Fruit fly (Drosophila melanogaster): Measurements from ENCODE around the gene CG8607.

The CG8607 gene

DNA sequence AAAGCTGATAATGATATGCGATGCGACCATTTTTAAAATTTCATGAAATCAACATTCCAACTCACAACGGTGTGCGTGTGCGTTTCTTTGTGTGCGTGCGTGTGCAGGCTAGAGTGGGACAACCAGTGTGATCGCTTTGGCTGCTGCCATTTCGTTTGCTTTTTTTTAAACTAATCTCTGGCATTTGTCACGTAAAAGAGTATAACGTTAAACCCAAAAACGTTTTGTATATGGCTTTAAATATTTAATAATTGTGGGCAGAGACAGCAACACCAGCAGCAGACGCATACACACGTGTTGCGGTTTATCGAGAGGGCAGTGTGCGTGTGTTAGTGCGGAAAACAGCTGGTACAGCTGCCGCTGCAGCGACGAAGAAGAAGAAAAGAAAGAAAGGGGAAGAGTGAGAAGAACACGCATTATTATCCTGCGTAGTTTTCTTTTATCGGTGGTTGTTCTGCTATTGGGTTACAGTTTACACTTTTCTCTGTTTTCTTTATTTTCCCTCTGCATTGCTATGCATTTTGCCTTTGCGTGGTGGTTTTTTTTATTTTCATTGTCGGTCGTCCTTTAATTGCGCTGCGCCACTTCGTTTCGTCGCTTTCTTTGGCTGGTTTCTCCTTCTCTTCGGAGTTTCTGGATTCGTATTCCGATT lies 50.5 kb downstream of the CG8607 start (continued):
- TF ChIP-seq Fer2 (tag; optimal IDR thresholded peaks at IDR 0.05) (no peak), btn (GFP tag; optimal IDR thresholded peaks at IDR 0.05) (no peak), Mad (GFP tag; optimal IDR thresholded peaks at IDR 0.05) (no peak), CG13296 (GFP tag; optimal IDR thresholded peaks at IDR 0.05) (no peak), CG17802 (tag; optimal IDR thresholded peaks at IDR 0.05) (no peak), CG11696 (GFP tag; IDR thresholded peaks at IDR 0.05) (no peak), NK7.1 (GFP tag; optimal IDR thresholded peaks at IDR 0.05) (no peak), pzg (GFP tag; optimal IDR thresholded peaks at IDR 0.05) (peak; percentile 12), gro (GFP tag; optimal IDR thresholded peaks at IDR 0.05) (no peak), Dfd (GFP tag; optimal IDR thresholded peaks at IDR 0.05) (no peak), CG15601 (tag; optimal IDR thresholded peaks at IDR 0.05) (no peak), tap (tag; optimal IDR thresholded peaks at IDR 0.05) (no peak), CG34224 (GFP tag; IDR thresholded peaks at IDR 0.05; ENCODE audit: partially characterized antibody) (no peak), CG9797 (GFP tag; optimal IDR thresholded peaks at IDR 0.05) (no peak), z (GFP tag; IDR thresholded peaks at IDR 0.05) (no peak), Rfx (GFP tag; IDR thresholded peaks at IDR 0.05) (no peak), CG18599 (GFP tag; optimal IDR thresholded peaks at IDR 0.05) (no peak), CG4282 (GFP tag; optimal IDR thresholded peaks at IDR 0.05) (no peak), CG14860 (GFP tag; IDR thresholded peaks at IDR 0.05; ENCODE audit: partially characterized antibody) (no peak), Dip3 (GFP tag; optimal IDR thresholded peaks at IDR 0.05) (no peak), CG3726 (GFP tag; IDR thresholded peaks at IDR 0.05) (no peak), Hr39 (optimal IDR thresholded peaks at IDR 0.05) (no peak), CG3847 (GFP tag; IDR thresholded peaks at IDR 0.05) (no peak), CG9215 (GFP tag; IDR thresholded peaks at IDR 0.05) (no peak), CG13894 (tag; optimal IDR thresholded peaks at IDR 0.05) (no peak), hth (optimal IDR thresholded peaks at IDR 0.05) (no peak), bbx (GFP tag; IDR thresholded peaks at IDR 0.05; ENCODE audit: partially characterized antibody) (no peak; the same call in 1 of the 2 replicates), ap (GFP tag; IDR thresholded peaks at IDR 0.05) (no peak), Rx (GFP tag; IDR thresholded peaks at IDR 0.05) (no peak), cas (GFP tag; IDR thresholded peaks at IDR 0.05) (no peak), CG17359 (tag; optimal IDR thresholded peaks at IDR 0.05) (no peak), CG33213 (GFP tag; optimal IDR thresholded peaks at IDR 0.05) (no peak), CG16779 (GFP tag; IDR thresholded peaks at IDR 0.05) (no peak), CG1602 (GFP tag; optimal IDR thresholded peaks at IDR 0.05) (no peak), Ada2b (GFP tag; IDR thresholded peaks at IDR 0.05) (no peak), schlank (tag; optimal IDR thresholded peaks at IDR 0.05) (no peak), CG5180 (GFP tag; optimal IDR thresholded peaks at IDR 0.05) (no peak), HLH4C (GFP tag; IDR thresholded peaks at IDR 0.05; ENCODE audit: partially characterized antibody) (no peak), nerfin-2 (GFP tag; IDR thresholded peaks at IDR 0.05; ENCODE audit: partially characterized antibody) (no peak), hb (GFP tag; IDR thresholded peaks at IDR 0.05; ENCODE audit: partially characterized antibody) (peak; percentile 20; the same call in 1 of the 3 replicates), kay (GFP tag; optimal IDR thresholded peaks at IDR 0.05) (no peak), nom (GFP tag; optimal IDR thresholded peaks at IDR 0.05) (peak; percentile 21), CG4404 (GFP tag; IDR thresholded peaks at IDR 0.05) (no peak), CG15479 (GFP tag; optimal IDR thresholded peaks at IDR 0.05) (peak; percentile 43), CG10321 (GFP tag; IDR thresholded peaks at IDR 0.05) (peak; percentile 96), HLH54F (GFP tag; optimal IDR thresholded peaks at IDR 0.05) (no peak), CG2202 (tag; optimal IDR thresholded peaks at IDR 0.05) (no peak), hbn (GFP tag; IDR thresholded peaks at IDR 0.05; ENCODE audit: partially characterized antibody) (no peak), CG12155 (GFP tag; optimal IDR thresholded peaks at IDR 0.05) (no peak), aop (GFP tag; IDR thresholded peaks at IDR 0.05) (no peak), sim (GFP tag; IDR thresholded peaks at IDR 0.05) (no peak)
